Worm (Caenorhabditis elegans) whole organism, midembryonic: ENCODE data around the gene F38E9.4.
A peak's percentile ranks its signal among the peaks of the same experiment; 100 is the strongest.
"Not testable (repeated sequence)": the region's sequence is repeated elsewhere in the genome, so short reads cannot be mapped to it uniquely, and the experiment has no call there.

Source experiments
- T22C8.4 ChIP-seq: fragments of 200-800 bp; sonication (Bioruptor generic); IDR thresholded peaks from 2 replicates; pipeline ENCODE4 v1.3.6; 2022; ENCODE audit warnings: missing genetic modification characterization, missing compliant biosample characterization
- cog-1 ChIP-seq: sonication (generic microtip); optimal IDR thresholded peaks from 2 replicates; lab custom pipeline; 2016; ENCODE audit warnings: missing genetic modification characterization, missing compliant biosample characterization
- flt-1 ChIP-seq: fragments of 200-800 bp; sonication (Bioruptor generic); IDR thresholded peaks from 2 replicates; pipeline ENCODE4 v1.3.6; 2022; ENCODE audit warnings: missing genetic modification characterization, missing compliant biosample characterization
- klf-2 ChIP-seq: fragments of 200-800 bp; sonication (Bioruptor generic); conservative IDR thresholded peaks from 2 replicates; pipeline ENCODE4 v1.3.6; 2022; ENCODE audit warnings: missing genetic modification reagents, missing genetic modification characterization, missing compliant biosample characterization
- med-1 ChIP-seq: sonication (generic microtip); optimal IDR thresholded peaks from 2 replicates; lab custom pipeline; 2017; ENCODE audit warnings: missing genetic modification characterization, mild to moderate bottlenecking, missing compliant biosample characterization, antibody characterized with exemption, missing genetic modification reagents; ENCODE audit not compliant: insufficient read depth
- ref-1 ChIP-seq: fragments of 200-800 bp; sonication (Bioruptor generic); conservative IDR thresholded peaks from 2 replicates; pipeline ENCODE4 v1.3.6; 2022; ENCODE audit warnings: missing genetic modification reagents, missing genetic modification characterization, missing compliant biosample characterization
- tab-1 ChIP-seq: fragments of 200-800 bp; sonication (Bioruptor generic); IDR thresholded peaks from 2 replicates; pipeline ENCODE4 v1.3.6; 2022; ENCODE audit warnings: missing genetic modification characterization, missing compliant biosample characterization
- ztf-23 ChIP-seq: fragments of 200-800 bp; sonication (Bioruptor generic); IDR thresholded peaks from 2 replicates; pipeline ENCODE4 v1.3.6; 2022; ENCODE audit warnings: missing genetic modification reagents, missing genetic modification characterization, missing compliant biosample characterization
- ztf-29 ChIP-seq: fragments of 200-800 bp; sonication (Bioruptor generic); IDR thresholded peaks from 2 replicates; pipeline ENCODE4 v1.3.6; 2022; ENCODE audit warnings: missing genetic modification reagents, missing genetic modification characterization, missing compliant biosample characterization

F38E9.4 gene

ce11 chrX:16451642-16452041 is at the start of gene F38E9.4:
Gene F38E9.4 (plus strand): TSS chrX:16451942.
- not testable (repeated sequence) for TF ChIP-seq cog-1 (tag; lab: Kevin White, UChicago); tab-1 (GFP tag; lab: Robert Waterston, UW); ztf-29 (GFP tag; lab: Robert Waterston, UW)

ce11 chrX:16402303-16402702 is 49.4 kb upstream of the F38E9.4 start:
- TF ChIP-seq T22C8.4 (GFP tag; lab: Robert Waterston, UW) (no peak), ref-1 (GFP tag; lab: Robert Waterston, UW) (no peak), tab-1 (GFP tag; lab: Robert Waterston, UW) (no peak)

ce11 chrX:16402787-16403186 is 49.0 kb upstream of the F38E9.4 start:
- TF ChIP-seq ref-1 (GFP tag; lab: Robert Waterston, UW) = no peak
- TF ChIP-seq klf-2 = no peak

ce11 chrX:16403424-16403823 is 48.3 kb upstream of the F38E9.4 start:
- TF ChIP-seq ztf-29 (GFP tag; lab: Robert Waterston, UW) (no peak), flt-1 (GFP tag; lab: Robert Waterston, UW) (0 out of 2 replicates have a peak, but pooled peaks have one; percentile 28)

- TF ChIP-seq ref-1 (GFP tag; lab: Robert Waterston, UW) = no peak
- no peak for TF ChIP-seq cog-1 (tag; lab: Kevin White, UChicago)
- no peak for TF ChIP-seq T22C8.4 (GFP tag; lab: Robert Waterston, UW)
- no peak for TF ChIP-seq med-1 (GFP tag; lab: Kevin White, UChicago)
- no peak for TF ChIP-seq flt-1 (GFP tag; lab: Robert Waterston, UW)
- no peak for TF ChIP-seq tab-1 (GFP tag; lab: Robert Waterston, UW)
- no peak for TF ChIP-seq klf-2
- no peak for TF ChIP-seq ztf-23
- no peak for TF ChIP-seq ztf-29 (GFP tag; lab: Robert Waterston, UW)
Measured at ce11 chrX:16404815-16405214, 46.9 kb upstream of the F38E9.4 start.

- TF ChIP-seq ref-1 (GFP tag; lab: Robert Waterston, UW) = no peak
- no peak for TF ChIP-seq med-1 (GFP tag; lab: Kevin White, UChicago)
- no peak for TF ChIP-seq klf-2
- TF ChIP-seq cog-1 (tag; lab: Kevin White, UChicago) = no peak
- no peak for TF ChIP-seq ztf-23
- TF ChIP-seq flt-1 (GFP tag; lab: Robert Waterston, UW) = no peak
- no peak for TF ChIP-seq tab-1 (GFP tag; lab: Robert Waterston, UW)
- TF ChIP-seq ztf-29 (GFP tag; lab: Robert Waterston, UW) = no peak
- no peak for TF ChIP-seq T22C8.4 (GFP tag; lab: Robert Waterston, UW)
Measured at ce11 chrX:16406632-16407031, 45.1 kb upstream of the F38E9.4 start.

- TF ChIP-seq med-1 (GFP tag; lab: Kevin White, UChicago) (no peak), T22C8.4 (GFP tag; lab: Robert Waterston, UW) (no peak), flt-1 (GFP tag; lab: Robert Waterston, UW) (no peak), cog-1 (tag; lab: Kevin White, UChicago) (no peak), ztf-29 (GFP tag; lab: Robert Waterston, UW) (no peak), ref-1 (GFP tag; lab: Robert Waterston, UW) (no peak)
Measured at ce11 chrX:16409220-16409619, 42.5 kb upstream of the F38E9.4 start.

ce11 chrX:16411985-16412384 is 39.8 kb upstream of the F38E9.4 start:
- TF ChIP-seq cog-1 (tag; lab: Kevin White, UChicago) = no peak
- no peak for TF ChIP-seq ref-1 (GFP tag; lab: Robert Waterston, UW)
- no peak for TF ChIP-seq flt-1 (GFP tag; lab: Robert Waterston, UW)
- TF ChIP-seq tab-1 (GFP tag; lab: Robert Waterston, UW) = no peak
- TF ChIP-seq ztf-23 = no peak
- no peak for TF ChIP-seq T22C8.4 (GFP tag; lab: Robert Waterston, UW)
- TF ChIP-seq klf-2 = no peak

ce11 chrX:16413208-16413995 is 38.3 kb upstream of the F38E9.4 start:
- TF ChIP-seq cog-1 (tag; lab: Kevin White, UChicago) = no peak

ce11 chrX:16414572-16414971 is 37.2 kb upstream of the F38E9.4 start:
- no peak for TF ChIP-seq med-1 (GFP tag; lab: Kevin White, UChicago)
- 0 out of 2 replicates have a peak, but pooled peaks have one; percentile 59 for TF ChIP-seq flt-1 (GFP tag; lab: Robert Waterston, UW)
- no peak for TF ChIP-seq klf-2
- TF ChIP-seq T22C8.4 (GFP tag; lab: Robert Waterston, UW) = 0 out of 2 replicates have a peak, but pooled peaks have one; percentile 29

- TF ChIP-seq ztf-29 (GFP tag; lab: Robert Waterston, UW) (no peak), ztf-23 (no peak), flt-1 (GFP tag; lab: Robert Waterston, UW) (no peak), tab-1 (GFP tag; lab: Robert Waterston, UW) (no peak), T22C8.4 (GFP tag; lab: Robert Waterston, UW) (no peak), klf-2 (no peak), cog-1 (tag; lab: Kevin White, UChicago) (no peak), med-1 (GFP tag; lab: Kevin White, UChicago) (no peak), ref-1 (GFP tag; lab: Robert Waterston, UW) (no peak)
Measured at ce11 chrX:16416790-16417330, 34.9 kb upstream of the F38E9.4 start, which contains the start of gene eat-17. Gene eat-17 (minus strand): TSS chrX:16416840.
